Fruit fly (Drosophila melanogaster) whole organism, embryonic: ENCODE data around the gene CG4404.

ENCODE experiments used
- CG11560 ChIP-seq: fragments of 200-800 bp; sonication (Bioruptor generic); IDR thresholded peaks from 3 replicates; pipeline ENCODE4 v1.3.6; 2022; ENCODE audit warnings: missing biosample characterization, missing genetic modification characterization
- CG1233 ChIP-seq: fragments of 200-800 bp; sonication (Bioruptor generic); optimal IDR thresholded peaks from 4 replicates; lab custom pipeline; 2018; ENCODE audit warnings: missing biosample characterization, mild to moderate bottlenecking, missing genetic modification characterization
- CG13287 ChIP-seq: fragments of 200-800 bp; sonication (Bioruptor generic); IDR thresholded peaks from 2 replicates; pipeline ENCODE4 v1.3.6; 2022; ENCODE audit warnings: missing biosample characterization, missing genetic modification characterization; ENCODE audit not compliant: partially characterized antibody
- CG13775 ChIP-seq: fragments of 200-800 bp; sonication (Bioruptor generic); optimal IDR thresholded peaks from 3 replicates; lab custom pipeline; 2017; ENCODE audit warnings: missing biosample characterization, mild to moderate bottlenecking, missing genetic modification characterization
- CG15269 ChIP-seq: fragments of 200-800 bp; sonication (Bioruptor generic); optimal IDR thresholded peaks from 2 replicates; lab custom pipeline; 2018; ENCODE audit warnings: missing biosample characterization, mild to moderate bottlenecking, missing genetic modification characterization, moderate library complexity
- CG1603 ChIP-seq: fragments of 200-800 bp; sonication (Bioruptor generic); optimal IDR thresholded peaks from 2 replicates; lab custom pipeline; 2019; ENCODE audit warnings: missing biosample characterization, mild to moderate bottlenecking, missing genetic modification characterization, moderate library complexity
- CG17829 ChIP-seq: fragments of 200-800 bp; optimal IDR thresholded peaks from 2 replicates; lab custom pipeline; 2019; ENCODE audit warnings: missing biosample characterization, mild to moderate bottlenecking, missing genetic modification characterization, moderate library complexity
- CG17912 ChIP-seq: fragments of 200-800 bp; sonication (Bioruptor generic); optimal IDR thresholded peaks from 2 replicates; lab custom pipeline; 2018; ENCODE audit warnings: missing biosample characterization, mild to moderate bottlenecking, missing genetic modification characterization
- CG1792 ChIP-seq: fragments of 200-800 bp; sonication (Bioruptor generic); optimal IDR thresholded peaks from 2 replicates; lab custom pipeline; 2016; ENCODE audit warnings: missing biosample characterization, missing genetic modification characterization
- CG18262 ChIP-seq: fragments of 200-800 bp; optimal IDR thresholded peaks from 3 replicates; lab custom pipeline; 2019; ENCODE audit warnings: missing biosample characterization, mild to moderate bottlenecking, missing genetic modification characterization, moderate library complexity
- CG18476 ChIP-seq: fragments of 200-800 bp; sonication (Bioruptor generic); optimal IDR thresholded peaks from 2 replicates; lab custom pipeline; 2016; ENCODE audit warnings: missing biosample characterization, mild to moderate bottlenecking, missing genetic modification characterization
- CG31441 ChIP-seq: fragments of 200-800 bp; sonication (Bioruptor generic); IDR thresholded peaks from 2 replicates; pipeline ENCODE4 v1.3.6; 2022; ENCODE audit warnings: missing biosample characterization, missing genetic modification characterization
- CG33557 ChIP-seq: fragments of 200-800 bp; sonication (Bioruptor generic); optimal IDR thresholded peaks from 2 replicates; lab custom pipeline; 2019; ENCODE audit warnings: missing biosample characterization, mild to moderate bottlenecking, missing genetic modification characterization, moderate library complexity
- CG34376 ChIP-seq: fragments of 200-800 bp; sonication (Bioruptor generic); optimal IDR thresholded peaks from 2 replicates; lab custom pipeline; 2018; ENCODE audit warnings: missing biosample characterization, mild to moderate bottlenecking, missing genetic modification characterization
- CG4707 ChIP-seq: fragments of 200-800 bp; sonication (Bioruptor generic); optimal IDR thresholded peaks from 2 replicates; lab custom pipeline; 2018; ENCODE audit warnings: missing biosample characterization, mild to moderate bottlenecking, missing genetic modification characterization, moderate library complexity
- CG6791 ChIP-seq: fragments of 200-800 bp; sonication (Bioruptor generic); IDR thresholded peaks from 3 replicates; pipeline ENCODE4 v1.3.6; 2022; ENCODE audit warnings: missing biosample characterization, missing genetic modification characterization; ENCODE audit not compliant: partially characterized antibody
- CG7372 ChIP-seq: fragments of 200-800 bp; sonication (Bioruptor generic); IDR thresholded peaks from 2 replicates; pipeline ENCODE4 v1.3.6; 2022; ENCODE audit warnings: missing biosample characterization, missing genetic modification characterization
- CG7839 ChIP-seq: fragments of 200-800 bp; sonication (Bioruptor generic); optimal IDR thresholded peaks from 3 replicates; lab custom pipeline; 2018; ENCODE audit warnings: missing biosample characterization, mild to moderate bottlenecking, missing genetic modification characterization, moderate library complexity
- CG7928 ChIP-seq: fragments of 200-800 bp; sonication (Bioruptor generic); optimal IDR thresholded peaks from 2 replicates; lab custom pipeline; 2017; ENCODE audit warnings: missing biosample characterization, mild to moderate bottlenecking, missing genetic modification characterization
- CG8089 ChIP-seq: fragments of 200-800 bp; sonication (Bioruptor generic); optimal IDR thresholded peaks from 3 replicates; lab custom pipeline; 2016; ENCODE audit warnings: missing biosample characterization, missing genetic modification characterization
- CG8924 ChIP-seq: fragments of 200-800 bp; optimal IDR thresholded peaks from 3 replicates; lab custom pipeline; 2019; ENCODE audit warnings: missing biosample characterization, mild to moderate bottlenecking, missing genetic modification characterization, moderate library complexity
- Dad ChIP-seq: fragments of 200-800 bp; sonication (Bioruptor generic); optimal IDR thresholded peaks from 3 replicates; lab custom pipeline; 2016; ENCODE audit warnings: missing biosample characterization, missing genetic modification characterization
- Deaf1 ChIP-seq: fragments of 200-800 bp; optimal IDR thresholded peaks from 3 replicates; lab custom pipeline; 2019; ENCODE audit warnings: missing biosample characterization, mild to moderate bottlenecking, missing genetic modification characterization, moderate library complexity
- Doc2 ChIP-seq: fragments of 200-800 bp; sonication (Bioruptor generic); IDR thresholded peaks from 2 replicates; pipeline ENCODE4 v1.3.6; 2022; ENCODE audit warnings: missing biosample characterization, missing genetic modification characterization
- Dp ChIP-seq: fragments of 200-800 bp; sonication (Bioruptor generic); optimal IDR thresholded peaks from 2 replicates; lab custom pipeline; 2018; ENCODE audit warnings: missing biosample characterization, mild to moderate bottlenecking, missing genetic modification characterization, moderate library complexity
- Ets65A ChIP-seq: fragments of 200-800 bp; sonication (Bioruptor generic); peaks from one replicate; lab custom pipeline; 2016; ENCODE audit warnings: missing biosample characterization, missing genetic modification characterization
- HLH4C ChIP-seq: fragments of 200-800 bp; sonication (Bioruptor generic); IDR thresholded peaks from 3 replicates; pipeline ENCODE4 v1.3.6; 2022; ENCODE audit warnings: missing biosample characterization, missing genetic modification characterization; ENCODE audit not compliant: partially characterized antibody
- Hand ChIP-seq: fragments of 200-800 bp; sonication (Bioruptor generic); optimal IDR thresholded peaks from 2 replicates; lab custom pipeline; 2017; ENCODE audit warnings: mild to moderate bottlenecking, missing biosample characterization, missing genetic modification reagents, missing genetic modification characterization
- Hr3 ChIP-seq: fragments of 200-800 bp; sonication (Bioruptor generic); optimal IDR thresholded peaks from 3 replicates; lab custom pipeline; 2016; ENCODE audit warnings: missing biosample characterization, missing genetic modification characterization
- NC2β ChIP-seq: fragments of 200-800 bp; sonication (Bioruptor generic); optimal IDR thresholded peaks from 2 replicates; lab custom pipeline; 2016; ENCODE audit warnings: missing biosample characterization, missing genetic modification characterization
- Nf-YC ChIP-seq: fragments of 200-800 bp; optimal IDR thresholded peaks from 3 replicates; lab custom pipeline; 2019; ENCODE audit warnings: missing biosample characterization, mild to moderate bottlenecking, missing genetic modification characterization, moderate library complexity
- Sox100B ChIP-seq: fragments of 200-800 bp; sonication (Bioruptor generic); optimal IDR thresholded peaks from 3 replicates; lab custom pipeline; 2018; ENCODE audit warnings: missing biosample characterization, mild to moderate bottlenecking, missing genetic modification characterization
- Sry-β ChIP-seq: fragments of 200-800 bp; sonication (Bioruptor generic); optimal IDR thresholded peaks from 2 replicates; lab custom pipeline; 2018; ENCODE audit warnings: missing biosample characterization, mild to moderate bottlenecking, missing genetic modification characterization, moderate library complexity
- Tbp ChIP-seq: fragments of >200 bp; optimal IDR thresholded peaks from 2 replicates; lab custom pipeline; 2018; ENCODE audit warnings: missing biosample characterization, missing genetic modification characterization
- ash1 ChIP-seq: fragments of 200-800 bp; sonication (Bioruptor generic); optimal IDR thresholded peaks from 2 replicates; lab custom pipeline; 2018; ENCODE audit warnings: missing biosample characterization, mild to moderate bottlenecking, missing genetic modification characterization
- bbx ChIP-seq: fragments of 200-800 bp; sonication (Bioruptor generic); IDR thresholded peaks from 2 replicates; pipeline ENCODE4 v1.3.6; 2022; ENCODE audit warnings: missing biosample characterization, missing genetic modification characterization; ENCODE audit not compliant: partially characterized antibody
- crc ChIP-seq: fragments of 200-800 bp; sonication (Bioruptor generic); optimal IDR thresholded peaks from 2 replicates; lab custom pipeline; 2016; ENCODE audit warnings: missing biosample characterization, missing genetic modification characterization
- eyg ChIP-seq: fragments of 200-800 bp; sonication (Bioruptor generic); optimal IDR thresholded peaks from 3 replicates; lab custom pipeline; 2016; ENCODE audit warnings: missing biosample characterization, missing genetic modification characterization
- gsb-n ChIP-seq: fragments of 200-800 bp; sonication (Bioruptor generic); optimal IDR thresholded peaks from 3 replicates; lab custom pipeline; 2018; ENCODE audit warnings: missing biosample characterization, mild to moderate bottlenecking, missing genetic modification characterization
- h ChIP-seq: fragments of >200 bp; optimal IDR thresholded peaks from 2 replicates; lab custom pipeline; 2017
- hth ChIP-seq: fragments of >200 bp; optimal IDR thresholded peaks from 2 replicates; lab custom pipeline; 2017; ENCODE audit warnings: inconsistent platforms
- jumu ChIP-seq: fragments of 200-800 bp; sonication (Bioruptor generic); optimal IDR thresholded peaks from 3 replicates; lab custom pipeline; 2016; ENCODE audit warnings: missing biosample characterization, missing genetic modification characterization
- klu ChIP-seq: fragments of 200-800 bp; sonication (Bioruptor generic); IDR thresholded peaks from 2 replicates; pipeline ENCODE4 v1.3.6; 2022; ENCODE audit warnings: missing biosample characterization, missing genetic modification characterization
- knrl ChIP-seq: fragments of 200-800 bp; sonication (Bioruptor generic); IDR thresholded peaks from 3 replicates; pipeline ENCODE4 v1.3.6; 2022; ENCODE audit warnings: missing biosample characterization, missing genetic modification characterization; ENCODE audit not compliant: partially characterized antibody
- lab ChIP-seq: fragments of 200-800 bp; sonication (Bioruptor generic); optimal IDR thresholded peaks from 3 replicates; lab custom pipeline; 2017; ENCODE audit warnings: missing biosample characterization, missing genetic modification characterization, mild to moderate bottlenecking, moderate library complexity, missing genetic modification reagents
- oc ChIP-seq: fragments of 200-800 bp; sonication (Bioruptor generic); optimal IDR thresholded peaks from 2 replicates; lab custom pipeline; 2018; ENCODE audit warnings: missing biosample characterization, mild to moderate bottlenecking, missing genetic modification characterization, moderate library complexity
- so ChIP-seq: fragments of 200-800 bp; sonication (Bioruptor generic); IDR thresholded peaks from 3 replicates; pipeline ENCODE4 v1.3.6; 2022; ENCODE audit warnings: missing biosample characterization, missing genetic modification characterization
- tin ChIP-seq: fragments of 200-800 bp; sonication (Bioruptor generic); optimal IDR thresholded peaks from 3 replicates; lab custom pipeline; 2016; ENCODE audit warnings: missing biosample characterization, missing genetic modification characterization
- tll ChIP-seq, 2 experiments: fragments of 200-800 bp in 1 of 2; fragments of >200 bp in 1 of 2; sonication (Bioruptor generic) in 1 of 2; optimal IDR thresholded peaks; 2 replicates each; lab custom pipeline; 2017 to 2019; ENCODE audit warnings: missing biosample characterization in 2 of 2, missing genetic modification characterization in 2 of 2, mild to moderate bottlenecking in 1 of 2, moderate library complexity in 1 of 2
- ttk ChIP-seq: fragments of 200-800 bp; sonication (Bioruptor generic); IDR thresholded peaks from 2 replicates; pipeline ENCODE4 v2.1.2; 2022; ENCODE audit warnings: missing biosample characterization, missing genetic modification characterization

CG4404 gene

DNA sequence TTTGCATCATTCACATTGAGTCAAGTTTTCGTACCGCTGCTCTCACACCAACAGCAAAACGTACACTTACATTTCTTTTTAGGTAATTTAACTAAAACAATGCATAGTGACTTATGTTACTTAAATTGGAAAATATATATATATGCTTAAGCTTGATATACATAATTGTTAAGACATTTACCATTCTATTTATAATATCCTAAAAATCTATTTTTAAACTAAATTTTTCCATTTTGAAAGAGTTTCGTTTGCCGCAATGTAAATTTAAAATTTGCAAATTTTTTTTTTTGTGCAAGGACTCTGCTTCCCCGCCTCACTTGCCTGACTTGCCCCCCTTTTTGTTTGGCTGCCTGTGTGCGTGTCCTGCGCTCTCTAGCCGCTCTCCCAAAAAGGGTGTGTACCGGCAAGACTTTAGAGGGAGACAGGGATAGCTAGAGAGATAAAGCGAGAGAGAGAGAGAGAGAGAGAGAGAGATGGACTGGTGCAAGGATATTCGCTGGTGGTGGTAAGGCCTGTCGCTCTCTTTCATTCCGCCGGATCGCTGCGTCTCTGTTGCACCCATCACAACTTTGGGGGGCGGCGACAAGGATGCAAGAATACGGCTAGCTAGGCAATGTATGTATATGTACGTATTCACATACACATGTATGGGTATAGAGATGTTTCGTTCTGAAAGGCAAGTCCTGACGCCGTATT, 32.2 kb upstream of the CG4404 start (continued):
- TF ChIP-seq CG33557 (GFP tag; lab: Kevin White, UChicago) (no peak), tin (GFP tag; lab: Kevin White, UChicago) (no peak), CG8924 (peak; percentile 59), CG13775 (GFP tag; lab: Kevin White, UChicago) (peak; percentile 5), Nf-YC (tag; lab: Kevin White, UChicago) (peak; percentile 61), Sry-β (GFP tag; lab: Kevin White, UChicago) (no peak), knrl (GFP tag; lab: Robert Waterston, UW) (no peak), CG1233 (no peak), CG18476 (no peak), NC2β (GFP tag; lab: Kevin White, UChicago) (no peak), Hand (GFP tag; lab: Kevin White, UChicago) (peak; percentile 32), Doc2 (GFP tag; lab: Robert Waterston, UW) (no peak), bbx (GFP tag; lab: Robert Waterston, UW) (no peak), crc (GFP tag; lab: Kevin White, UChicago) (no peak), CG11560 (tag; lab: Robert Waterston, UW) (no peak), CG17829 (peak; percentile 39), CG7928 (GFP tag; lab: Kevin White, UChicago) (no peak), Hr3 (GFP tag; lab: Kevin White, UChicago) (peak; percentile 20), ttk (no peak), CG31441 (GFP tag; lab: Robert Waterston, UW) (peak; percentile 70), so (GFP tag; lab: Robert Waterston, UW) (no peak), Dad (GFP tag; lab: Kevin White, UChicago) (no peak), Ets65A (no peak), CG7372 (no peak), klu (GFP tag; lab: Robert Waterston, UW) (0 out of 2 replicates have a peak, but pooled peaks have one; percentile 17), CG13287 (GFP tag; lab: Robert Waterston, UW) (no peak), Deaf1 (tag; lab: Kevin White, UChicago) (peak; percentile 48), CG6791 (GFP tag; lab: Robert Waterston, UW) (no peak), CG34376 (GFP tag; lab: Kevin White, UChicago) (no peak), gsb-n (no peak), hth (no peak), ash1 (no peak), CG1792 (GFP tag; lab: Kevin White, UChicago) (no peak), h (no peak), CG1603 (tag; lab: Kevin White, UChicago) (no peak), CG17912 (no peak), CG18262 (tag; lab: Kevin White, UChicago) (peak; percentile 67), eyg (GFP tag; lab: Kevin White, UChicago) (no peak), jumu (GFP tag; lab: Kevin White, UChicago) (no peak), Dp (no peak), Tbp (GFP tag; lab: Kevin White, UChicago) (no peak), CG4707 (no peak), lab (GFP tag; lab: Kevin White, UChicago) (peak; percentile 67), CG8089 (GFP tag; lab: Kevin White, UChicago) (no peak), tll (GFP tag; optimal IDR thresholded peaks at IDR 0.05; lab: Kevin White, UChicago) (peak in 1 of 2 experiments; percentile 47), CG15269 (tag; lab: Kevin White, UChicago) (peak; percentile 61), CG7839 (peak; percentile 73), oc (tag; lab: Kevin White, UChicago) (no peak), Sox100B (GFP tag; lab: Kevin White, UChicago) (peak; percentile 59), HLH4C (no peak)
